Worm (Caenorhabditis elegans): ENCODE results near the gene dhgd-1.

ce11 chrII:11555634-11556033 is 3.8 kb upstream of the dhgd-1 start, which contains the start of gene F54D5.24:
- TF ChIP-seq him-1 (tag; optimal IDR thresholded peaks at IDR 0.05) (no peak), W03F9.2 (tag; optimal IDR thresholded peaks at IDR 0.05) (no peak), dao-5 (tag; optimal IDR thresholded peaks at IDR 0.05) (no peak)
